Fruit fly (Drosophila melanogaster) whole organism, prepupa: ENCODE data around the gene MtnD.
A peak's percentile ranks its signal among the peaks of the same experiment; 100 is the strongest.

Experiments
- CG10631 ChIP-seq: fragments of 200-800 bp; sonication (Bioruptor generic); optimal IDR thresholded peaks from 2 replicates; lab custom pipeline; 2016; ENCODE audit warnings: missing biosample characterization, missing genetic modification characterization
- CG10669 ChIP-seq: fragments of 200-800 bp; sonication (Bioruptor generic); optimal IDR thresholded peaks from 3 replicates; lab custom pipeline; 2018; ENCODE audit warnings: missing biosample characterization, mild to moderate bottlenecking, missing genetic modification characterization, moderate library complexity
- CG11762 ChIP-seq: fragments of 200-800 bp; sonication (Bioruptor generic); optimal IDR thresholded peaks from 3 replicates; lab custom pipeline; 2016; ENCODE audit warnings: missing biosample characterization, missing genetic modification characterization; ENCODE audit not compliant: insufficient read depth
- CG11902 ChIP-seq: fragments of 200-800 bp; sonication (Bioruptor generic); optimal IDR thresholded peaks from 3 replicates; lab custom pipeline; 2016; ENCODE audit warnings: missing biosample characterization, missing genetic modification characterization
- CG15336 ChIP-seq: fragments of 200-800 bp; sonication (Bioruptor generic); IDR thresholded peaks from 2 replicates; pipeline ENCODE4 v1.3.6; 2022; ENCODE audit warnings: missing biosample characterization, missing genetic modification characterization
- CG1621 ChIP-seq: fragments of 200-800 bp; sonication (Bioruptor generic); optimal IDR thresholded peaks from 3 replicates; lab custom pipeline; 2018; ENCODE audit warnings: missing biosample characterization, mild to moderate bottlenecking, missing genetic modification characterization
- CG3032 ChIP-seq: fragments of 200-800 bp; optimal IDR thresholded peaks from 2 replicates; lab custom pipeline; 2019; ENCODE audit warnings: missing biosample characterization, mild to moderate bottlenecking, missing genetic modification characterization, moderate library complexity
- CG31627 ChIP-seq: fragments of 200-800 bp; sonication (Bioruptor generic); optimal IDR thresholded peaks from 3 replicates; lab custom pipeline; 2016; ENCODE audit warnings: missing biosample characterization, missing genetic modification characterization
- CG32006 ChIP-seq: fragments of 200-800 bp; sonication (Bioruptor generic); optimal IDR thresholded peaks from 3 replicates; lab custom pipeline; 2017; ENCODE audit warnings: missing biosample characterization, mild to moderate bottlenecking, missing genetic modification characterization
- CG34406 ChIP-seq: fragments of 200-800 bp; sonication (Bioruptor generic); optimal IDR thresholded peaks from 3 replicates; lab custom pipeline; 2016; ENCODE audit warnings: missing biosample characterization, missing genetic modification characterization
- CG3919 ChIP-seq: fragments of 200-800 bp; sonication (Bioruptor generic); optimal IDR thresholded peaks from 3 replicates; lab custom pipeline; 2016; ENCODE audit warnings: missing biosample characterization, missing genetic modification characterization
- CG4318 ChIP-seq: fragments of 200-800 bp; sonication (Bioruptor generic); optimal IDR thresholded peaks from 3 replicates; lab custom pipeline; 2017; ENCODE audit warnings: missing biosample characterization, mild to moderate bottlenecking, missing genetic modification characterization
- CG6163 ChIP-seq: fragments of 200-800 bp; sonication (Bioruptor generic); IDR thresholded peaks from 3 replicates; pipeline ENCODE4 v1.3.6; 2022; ENCODE audit warnings: missing biosample characterization, missing genetic modification characterization
- CG6276 ChIP-seq: fragments of 200-800 bp; sonication (Bioruptor generic); optimal IDR thresholded peaks from 2 replicates; lab custom pipeline; 2017; ENCODE audit warnings: missing biosample characterization, mild to moderate bottlenecking, missing genetic modification characterization
- CG6792 ChIP-seq: fragments of 200-800 bp; sonication (Bioruptor generic); optimal IDR thresholded peaks from 3 replicates; lab custom pipeline; 2016; ENCODE audit warnings: missing biosample characterization, missing genetic modification characterization
- CG6808 ChIP-seq: fragments of 200-800 bp; sonication (Bioruptor generic); optimal IDR thresholded peaks from 3 replicates; lab custom pipeline; 2017; ENCODE audit warnings: missing biosample characterization, missing genetic modification characterization, mild to moderate bottlenecking, moderate library complexity, missing genetic modification reagents
- CG6854 ChIP-seq: fragments of 200-800 bp; sonication (Bioruptor generic); optimal IDR thresholded peaks from 2 replicates; lab custom pipeline; 2017; ENCODE audit warnings: missing biosample characterization, mild to moderate bottlenecking, missing genetic modification characterization
- Eip78C ChIP-seq: fragments of 200-800 bp; sonication (Bioruptor generic); peaks from one replicate; lab custom pipeline; 2016; ENCODE audit warnings: missing biosample characterization, missing genetic modification characterization
- Ets21C ChIP-seq: fragments of 200-800 bp; sonication (Bioruptor generic); optimal IDR thresholded peaks from 3 replicates; lab custom pipeline; 2016; ENCODE audit warnings: missing biosample characterization, missing genetic modification characterization
- Ets96B ChIP-seq: fragments of 200-800 bp; optimal IDR thresholded peaks from 2 replicates; lab custom pipeline; 2019; ENCODE audit warnings: missing biosample characterization, mild to moderate bottlenecking, missing genetic modification characterization, moderate library complexity
- Gug ChIP-seq: fragments of 200-800 bp; sonication (Bioruptor generic); IDR thresholded peaks from 2 replicates; pipeline ENCODE4 v1.3.6; 2022; ENCODE audit warnings: missing biosample characterization, missing genetic modification characterization
- Hr38 ChIP-seq: sonication (Bioruptor generic); optimal IDR thresholded peaks from 2 replicates; lab custom pipeline; 2016; ENCODE audit warnings: missing biosample characterization, missing genetic modification characterization
- Lpt ChIP-seq: fragments of 200-800 bp; sonication (Bioruptor generic); optimal IDR thresholded peaks from 3 replicates; lab custom pipeline; 2016; ENCODE audit warnings: missing biosample characterization, missing genetic modification characterization
- Met ChIP-seq: fragments of 200-800 bp; sonication (Bioruptor generic); optimal IDR thresholded peaks from 3 replicates; lab custom pipeline; 2016; ENCODE audit warnings: missing biosample characterization, missing genetic modification characterization
- OdsH ChIP-seq: fragments of 200-800 bp; sonication (Bioruptor generic); optimal IDR thresholded peaks from 3 replicates; lab custom pipeline; 2016; ENCODE audit warnings: missing biosample characterization, missing genetic modification characterization
- Smox ChIP-seq: fragments of 200-800 bp; sonication (Bioruptor generic); optimal IDR thresholded peaks from 3 replicates; lab custom pipeline; 2016; ENCODE audit warnings: missing biosample characterization, missing genetic modification characterization
- Sox102F ChIP-seq: fragments of 200-800 bp; sonication (Bioruptor generic); optimal IDR thresholded peaks from 2 replicates; lab custom pipeline; 2016; ENCODE audit warnings: missing biosample characterization, mild to moderate bottlenecking, missing genetic modification characterization
- Sox14 ChIP-seq: fragments of 200-800 bp; sonication (Bioruptor generic); optimal IDR thresholded peaks from 3 replicates; lab custom pipeline; 2016; ENCODE audit warnings: missing biosample characterization, missing genetic modification characterization
- Sox15 ChIP-seq: fragments of 200-800 bp; sonication (Bioruptor generic); optimal IDR thresholded peaks from 3 replicates; lab custom pipeline; 2016; ENCODE audit warnings: missing biosample characterization, missing genetic modification characterization
- achi ChIP-seq: fragments of 200-800 bp; sonication (Bioruptor generic); optimal IDR thresholded peaks from 3 replicates; lab custom pipeline; 2016; ENCODE audit warnings: missing biosample characterization, missing genetic modification characterization
- cyc ChIP-seq: fragments of 200-800 bp; sonication (Bioruptor generic); optimal IDR thresholded peaks from 3 replicates; lab custom pipeline; 2016; ENCODE audit warnings: missing biosample characterization, missing genetic modification characterization
- dac ChIP-seq: fragments of 200-800 bp; sonication (Bioruptor generic); optimal IDR thresholded peaks from 2 replicates; lab custom pipeline; 2017; ENCODE audit warnings: missing biosample characterization, mild to moderate bottlenecking, missing genetic modification characterization
- dsx ChIP-seq: fragments of 200-800 bp; optimal IDR thresholded peaks from 3 replicates; lab custom pipeline; 2019; ENCODE audit warnings: missing biosample characterization, mild to moderate bottlenecking, missing genetic modification characterization, moderate library complexity; ENCODE audit not compliant: poor library complexity, severe bottlenecking
- esn ChIP-seq: fragments of 200-800 bp; sonication (Bioruptor generic); optimal IDR thresholded peaks from 2 replicates; lab custom pipeline; 2016; ENCODE audit warnings: missing biosample characterization, mild to moderate bottlenecking, missing genetic modification characterization, moderate library complexity
- fd59A ChIP-seq: fragments of 200-800 bp; sonication (Bioruptor generic); optimal IDR thresholded peaks from 2 replicates; lab custom pipeline; 2017; ENCODE audit warnings: missing biosample characterization, mild to moderate bottlenecking, missing genetic modification characterization, missing genetic modification reagents
- fd85E ChIP-seq: fragments of 200-800 bp; sonication (Bioruptor generic); optimal IDR thresholded peaks from 3 replicates; lab custom pipeline; 2016; ENCODE audit warnings: missing biosample characterization, missing genetic modification characterization
- fkh ChIP-seq: fragments of 200-800 bp; sonication (Bioruptor generic); optimal IDR thresholded peaks from 3 replicates; lab custom pipeline; 2017; ENCODE audit warnings: missing biosample characterization, mild to moderate bottlenecking, missing genetic modification characterization, moderate library complexity
- net ChIP-seq: fragments of 200-800 bp; sonication (Bioruptor generic); optimal IDR thresholded peaks from 3 replicates; lab custom pipeline; 2016; ENCODE audit warnings: missing biosample characterization, missing genetic modification characterization
- salr ChIP-seq, 2 experiments: fragments of 200-800 bp; sonication (Bioruptor generic); optimal IDR thresholded peaks; 3 replicates each; lab custom pipeline; 2016 to 2018; ENCODE audit warnings: missing biosample characterization in 2 of 2, missing genetic modification characterization in 2 of 2, mild to moderate bottlenecking in 1 of 2
- spab ChIP-seq: fragments of 200-800 bp; sonication (Bioruptor generic); optimal IDR thresholded peaks from 2 replicates; lab custom pipeline; 2017; ENCODE audit warnings: missing biosample characterization, mild to moderate bottlenecking, missing genetic modification characterization, missing genetic modification reagents
- ss ChIP-seq, 2 experiments: fragments of 200-800 bp; sonication (Bioruptor generic); optimal IDR thresholded peaks; 2 replicates in 1 of 2; 3 replicates in 1 of 2; lab custom pipeline; 2017 to 2018; ENCODE audit warnings: mild to moderate bottlenecking in 2 of 2, missing biosample characterization in 2 of 2, missing genetic modification characterization in 2 of 2, moderate library complexity in 1 of 2
- svp ChIP-seq: fragments of 200-800 bp; sonication (Bioruptor generic); peaks from one replicate; lab custom pipeline; 2016; ENCODE audit warnings: missing biosample characterization, missing genetic modification characterization
- topi ChIP-seq: fragments of 200-800 bp; sonication (Bioruptor generic); optimal IDR thresholded peaks from 3 replicates; lab custom pipeline; 2016; ENCODE audit warnings: missing biosample characterization, missing genetic modification characterization
- vri ChIP-seq: fragments of 200-800 bp; sonication (Bioruptor generic); optimal IDR thresholded peaks from 3 replicates; lab custom pipeline; 2016; ENCODE audit warnings: missing biosample characterization, mild to moderate bottlenecking, missing genetic modification characterization

The MtnD gene

DNA sequence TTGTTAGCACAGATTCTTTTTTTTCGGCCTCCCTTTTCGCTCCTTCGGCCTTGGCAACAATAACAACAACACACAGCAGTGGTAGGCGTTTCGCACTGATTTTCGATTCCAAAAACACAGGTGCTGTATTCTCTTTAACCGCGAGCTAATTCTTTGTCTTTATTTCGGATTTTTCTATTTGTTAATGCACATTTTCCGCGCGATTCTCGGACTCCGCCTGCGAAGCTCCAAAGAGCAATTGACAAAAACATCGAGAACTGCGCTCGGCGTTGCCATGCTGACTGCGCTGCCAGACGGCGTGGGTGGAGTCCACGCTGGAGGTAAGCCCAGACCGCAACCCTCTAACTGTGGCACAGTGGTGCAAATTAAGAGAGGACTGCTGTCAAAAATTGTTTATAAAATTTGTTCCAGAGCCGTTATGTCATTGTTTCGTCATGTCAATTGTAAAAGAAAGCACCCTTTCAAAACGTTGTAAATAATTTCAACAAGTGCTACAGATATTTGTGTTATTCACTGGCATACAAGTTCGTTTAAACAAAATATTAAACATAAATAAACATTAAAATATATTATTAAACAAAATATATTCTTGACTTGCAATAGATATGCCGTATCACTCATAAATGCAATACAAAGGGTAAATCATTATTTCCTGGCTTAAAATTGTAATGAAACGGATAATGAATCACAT, 22.8 kb downstream of the MtnD start, which contains the start of the genes DPCoAC and CG5180 (continued):
- peak; percentile 43 for TF ChIP-seq CG34406 (GFP tag; lab: Kevin White, UChicago)
- TF ChIP-seq CG31627 (GFP tag; lab: Kevin White, UChicago) = peak; percentile 74
- peak; percentile 9 for TF ChIP-seq CG11762 (GFP tag; lab: Kevin White, UChicago)
- peak; percentile 81 for TF ChIP-seq Sox14 (GFP tag; lab: Kevin White, UChicago)
- peak; percentile 69 for TF ChIP-seq OdsH (GFP tag; lab: Kevin White, UChicago)
- no peak for TF ChIP-seq Ets96B (tag; lab: Kevin White, UChicago)
- TF ChIP-seq fkh = peak; percentile 29
- TF ChIP-seq salr (GFP tag; optimal IDR thresholded peaks at IDR 0.05; lab: Kevin White, UChicago) = peak in 1 of 2 experiments; percentile 65
- TF ChIP-seq CG6276 (GFP tag; lab: Kevin White, UChicago) = no peak
- peak; percentile 16 for TF ChIP-seq dac (GFP tag; lab: Kevin White, UChicago)
- peak; percentile 79 for TF ChIP-seq Eip78C (GFP tag; lab: Kevin White, UChicago)
- no peak for TF ChIP-seq Gug (GFP tag; lab: Robert Waterston, UW)
- peak; percentile 16 for TF ChIP-seq CG6854 (GFP tag; lab: Kevin White, UChicago)
- TF ChIP-seq ss (GFP tag; optimal IDR thresholded peaks at IDR 0.05; lab: Kevin White, UChicago) = peak; percentile 34 to 37
- peak; percentile 66 for TF ChIP-seq CG3919 (GFP tag; lab: Kevin White, UChicago)
- no peak for TF ChIP-seq fd59A (GFP tag; lab: Kevin White, UChicago)
- no peak for TF ChIP-seq CG6792 (GFP tag; lab: Kevin White, UChicago)
- no peak for TF ChIP-seq spab
- peak; percentile 32 for TF ChIP-seq topi (GFP tag; lab: Kevin White, UChicago)
- TF ChIP-seq esn = peak; percentile 56
- TF ChIP-seq CG6163 (GFP tag; lab: Robert Waterston, UW) = peak; percentile 75
- peak; percentile 34 for TF ChIP-seq Sox102F
- peak; percentile 56 for TF ChIP-seq Met
- no peak for TF ChIP-seq Hr38 (GFP tag; lab: Kevin White, UChicago)
- peak; percentile 56 for TF ChIP-seq CG4318 (GFP tag; lab: Kevin White, UChicago)
- peak; percentile 27 for TF ChIP-seq CG11902 (GFP tag; lab: Kevin White, UChicago)
- TF ChIP-seq CG1621 (tag; lab: Kevin White, UChicago) = peak; percentile 47
- peak; percentile 40 for TF ChIP-seq CG6808 (GFP tag; lab: Kevin White, UChicago)
- peak; percentile 46 for TF ChIP-seq net (GFP tag; lab: Kevin White, UChicago)

DNA sequence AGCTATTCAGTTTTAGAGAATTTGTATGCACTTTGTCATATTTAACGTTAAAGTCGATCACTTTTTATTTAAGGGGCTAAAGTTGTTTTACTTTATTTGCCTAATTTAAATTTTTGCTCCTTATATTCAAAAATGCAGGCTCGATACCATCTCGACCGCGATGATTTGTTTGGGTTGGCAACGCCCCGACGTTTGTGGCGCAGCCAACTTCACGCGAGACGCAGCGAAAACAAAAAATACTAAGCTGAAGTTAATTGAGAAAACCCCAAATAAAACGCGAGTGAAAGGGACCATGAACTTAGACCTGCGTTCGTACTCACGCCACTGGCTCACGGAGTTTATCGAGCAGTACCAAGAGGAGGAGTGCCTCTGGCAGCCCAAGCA, 23.3 kb downstream of the MtnD start:
- TF ChIP-seq CG11762 (GFP tag; lab: Kevin White, UChicago) (no peak), esn (peak; percentile 10), CG4318 (GFP tag; lab: Kevin White, UChicago) (no peak), CG10631 (peak; percentile 9), Met (peak; percentile 6), salr (GFP tag; optimal IDR thresholded peaks at IDR 0.05; lab: Kevin White, UChicago) (peak in 1 of 2 experiments; percentile 3), svp (GFP tag; lab: Kevin White, UChicago) (peak; percentile 71), Sox15 (no peak), Lpt (no peak)
- TF ChIP-seq, all 60 proteins: peak for 5

dm6 chr3R:20560019-20560667, 25.4 kb downstream of the MtnD start, which contains the start of gene CG15922:
TSS of gene CG15922 (minus strand) at chr3R:20560280.
- TF ChIP-seq topi (GFP tag; lab: Kevin White, UChicago) (no peak), Sox14 (GFP tag; lab: Kevin White, UChicago) (no peak), CG10669 (GFP tag; lab: Kevin White, UChicago) (peak; percentile 11), Ets21C (GFP tag; lab: Kevin White, UChicago) (no peak), CG32006 (GFP tag; lab: Kevin White, UChicago) (peak; percentile 35), svp (GFP tag; lab: Kevin White, UChicago) (peak; percentile 21), achi (no peak), CG15336 (GFP tag; lab: Robert Waterston, UW) (0 out of 2 replicates have a peak, but pooled peaks have one; percentile 28), dsx (GFP tag; lab: Kevin White, UChicago) (no peak), CG4318 (GFP tag; lab: Kevin White, UChicago) (no peak), Gug (GFP tag; lab: Robert Waterston, UW) (no peak), fd85E (no peak), CG3919 (GFP tag; lab: Kevin White, UChicago) (peak; percentile 17), cyc (GFP tag; lab: Kevin White, UChicago) (no peak), CG6163 (GFP tag; lab: Robert Waterston, UW) (no peak), vri (GFP tag; lab: Kevin White, UChicago) (peak; percentile 4), CG6792 (GFP tag; lab: Kevin White, UChicago) (no peak), fkh (peak; percentile 55), OdsH (GFP tag; lab: Kevin White, UChicago) (peak; percentile 38), Ets96B (tag; lab: Kevin White, UChicago) (no peak), CG3032 (tag; lab: Kevin White, UChicago) (no peak), Smox (GFP tag; lab: Kevin White, UChicago) (no peak), net (GFP tag; lab: Kevin White, UChicago) (peak; percentile 44)
